Fruit fly (Drosophila melanogaster): ENCODE results near the gene CG17328.
A peak's percentile ranks its signal among the peaks of the same experiment; 100 is the strongest.

CG17328 gene

dm6 chr2L:16285692-16286359 lies 13.9 kb upstream of the CG17328 start:
- TF ChIP-seq CG1620 (GFP tag; optimal IDR thresholded peaks at IDR 0.05) (peak; percentile 30), cic (GFP tag; optimal IDR thresholded peaks at IDR 0.05) (no peak), CG12768 (GFP tag; optimal IDR thresholded peaks at IDR 0.05) (peak; percentile 6), bab1 (GFP tag; optimal IDR thresholded peaks at IDR 0.05) (peak; percentile 62), Hr96 (GFP tag; optimal IDR thresholded peaks at IDR 0.05) (no peak), CG5204 (GFP tag; optimal IDR thresholded peaks at IDR 0.05) (peak; percentile 45), toe (GFP tag; optimal IDR thresholded peaks at IDR 0.05) (peak; percentile 22), Crg-1 (GFP tag; optimal IDR thresholded peaks at IDR 0.05) (no peak), kay (GFP tag; ENCODE audit: borderline replicate concordance) (peak; percentile 90), Mnt (GFP tag; optimal IDR thresholded peaks at IDR 0.05) (peak; percentile 21), CG11617 (GFP tag; optimal IDR thresholded peaks at IDR 0.05) (no peak), ovo (GFP tag; optimal IDR thresholded peaks at IDR 0.05) (no peak), CG33017 (tag; optimal IDR thresholded peaks at IDR 0.05) (peak; percentile 86), CG14711 (tag; optimal IDR thresholded peaks at IDR 0.05) (peak; percentile 86), CG7101 (tag; optimal IDR thresholded peaks at IDR 0.05) (peak; percentile 83), pad (GFP tag; optimal IDR thresholded peaks at IDR 0.05) (no peak), Clk (GFP tag; optimal IDR thresholded peaks at IDR 0.05) (peak; percentile 54), CG7045 (GFP tag; optimal IDR thresholded peaks at IDR 0.05) (peak; percentile 35), cnc (optimal IDR thresholded peaks at IDR 0.05) (no peak), tj (GFP tag; optimal IDR thresholded peaks at IDR 0.05) (no peak)

dm6 chr2L:16286360-16287005 lies 13.3 kb upstream of the CG17328 start:
- peak; percentile 29 for TF ChIP-seq Mnt (GFP tag; optimal IDR thresholded peaks at IDR 0.05)
- peak; percentile 51 for TF ChIP-seq ovo (GFP tag; optimal IDR thresholded peaks at IDR 0.05)
- TF ChIP-seq CG5204 (GFP tag; optimal IDR thresholded peaks at IDR 0.05): peak; percentile 52
- no peak for TF ChIP-seq cnc (optimal IDR thresholded peaks at IDR 0.05)
- TF ChIP-seq Crg-1 (GFP tag; optimal IDR thresholded peaks at IDR 0.05): peak; percentile 11
- TF ChIP-seq CG7045 (GFP tag; optimal IDR thresholded peaks at IDR 0.05): peak; percentile 57
- peak; percentile 23 for TF ChIP-seq tj (GFP tag; optimal IDR thresholded peaks at IDR 0.05)
- TF ChIP-seq cic (GFP tag; optimal IDR thresholded peaks at IDR 0.05): peak; percentile 87
- no peak for TF ChIP-seq CG1620 (GFP tag; optimal IDR thresholded peaks at IDR 0.05)
- TF ChIP-seq CG33017 (tag; optimal IDR thresholded peaks at IDR 0.05): peak; percentile 68
- peak; percentile 75 for TF ChIP-seq CG7101 (tag; optimal IDR thresholded peaks at IDR 0.05)
- TF ChIP-seq CG12768 (GFP tag; optimal IDR thresholded peaks at IDR 0.05): peak; percentile 81
- peak; percentile 77 for TF ChIP-seq CG11617 (GFP tag; optimal IDR thresholded peaks at IDR 0.05)
- no peak for TF ChIP-seq Hr96 (GFP tag; optimal IDR thresholded peaks at IDR 0.05)
- peak; percentile 84 for TF ChIP-seq pad (GFP tag; optimal IDR thresholded peaks at IDR 0.05)
- TF ChIP-seq kay (GFP tag; ENCODE audit: borderline replicate concordance): peak; percentile 24
- peak; percentile 66 for TF ChIP-seq bab1 (GFP tag; optimal IDR thresholded peaks at IDR 0.05)
- no peak for TF ChIP-seq Clk (GFP tag; optimal IDR thresholded peaks at IDR 0.05)
- TF ChIP-seq toe (GFP tag; optimal IDR thresholded peaks at IDR 0.05): no peak
- TF ChIP-seq CG14711 (tag; optimal IDR thresholded peaks at IDR 0.05): peak; percentile 64

DNA sequence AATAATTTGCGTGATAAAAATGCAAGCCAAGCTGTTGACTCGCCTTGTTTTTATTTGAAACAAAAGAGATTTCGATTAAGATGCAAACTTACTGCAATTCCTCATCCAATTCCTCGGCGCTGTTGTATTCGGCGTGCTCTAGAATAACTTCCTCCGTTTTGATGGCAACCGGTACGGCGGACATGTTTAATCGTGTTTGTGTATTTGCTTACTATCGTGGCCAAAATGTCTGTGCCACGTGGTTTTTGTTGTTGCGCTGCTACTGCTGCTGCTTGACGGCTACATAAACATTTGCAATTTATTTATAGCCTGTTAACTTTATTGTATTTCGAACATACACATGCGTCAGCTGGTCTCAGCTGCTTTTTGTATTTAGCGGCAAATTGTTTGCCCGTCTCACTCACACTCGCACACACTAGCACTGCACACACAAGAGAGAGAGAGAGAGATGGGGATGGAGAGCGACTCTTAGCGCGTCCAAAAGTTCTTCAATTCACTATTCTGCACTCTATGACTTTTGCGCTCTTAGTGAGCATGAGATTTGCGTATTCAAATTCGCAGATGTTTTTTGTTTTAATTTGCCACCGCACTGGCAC lies 12.6 kb upstream of the CG17328 start:
- TF ChIP-seq CG5204 (GFP tag; optimal IDR thresholded peaks at IDR 0.05) (no peak), ovo (GFP tag; optimal IDR thresholded peaks at IDR 0.05) (no peak), CG12768 (GFP tag; optimal IDR thresholded peaks at IDR 0.05) (no peak), Clk (GFP tag; optimal IDR thresholded peaks at IDR 0.05) (no peak), Crg-1 (GFP tag; optimal IDR thresholded peaks at IDR 0.05) (no peak), toe (GFP tag; optimal IDR thresholded peaks at IDR 0.05) (no peak), kay (GFP tag; ENCODE audit: borderline replicate concordance) (no peak), bab1 (GFP tag; optimal IDR thresholded peaks at IDR 0.05) (no peak), pad (GFP tag; optimal IDR thresholded peaks at IDR 0.05) (no peak), CG7045 (GFP tag; optimal IDR thresholded peaks at IDR 0.05) (no peak), Mnt (GFP tag; optimal IDR thresholded peaks at IDR 0.05) (no peak), CG14711 (tag; optimal IDR thresholded peaks at IDR 0.05) (no peak), tj (GFP tag; optimal IDR thresholded peaks at IDR 0.05) (no peak), CG7101 (tag; optimal IDR thresholded peaks at IDR 0.05) (no peak), CG33017 (tag; optimal IDR thresholded peaks at IDR 0.05) (no peak), cnc (optimal IDR thresholded peaks at IDR 0.05) (no peak), Hr96 (GFP tag; optimal IDR thresholded peaks at IDR 0.05) (no peak), CG1620 (GFP tag; optimal IDR thresholded peaks at IDR 0.05) (no peak), cic (GFP tag; optimal IDR thresholded peaks at IDR 0.05) (no peak)

DNA sequence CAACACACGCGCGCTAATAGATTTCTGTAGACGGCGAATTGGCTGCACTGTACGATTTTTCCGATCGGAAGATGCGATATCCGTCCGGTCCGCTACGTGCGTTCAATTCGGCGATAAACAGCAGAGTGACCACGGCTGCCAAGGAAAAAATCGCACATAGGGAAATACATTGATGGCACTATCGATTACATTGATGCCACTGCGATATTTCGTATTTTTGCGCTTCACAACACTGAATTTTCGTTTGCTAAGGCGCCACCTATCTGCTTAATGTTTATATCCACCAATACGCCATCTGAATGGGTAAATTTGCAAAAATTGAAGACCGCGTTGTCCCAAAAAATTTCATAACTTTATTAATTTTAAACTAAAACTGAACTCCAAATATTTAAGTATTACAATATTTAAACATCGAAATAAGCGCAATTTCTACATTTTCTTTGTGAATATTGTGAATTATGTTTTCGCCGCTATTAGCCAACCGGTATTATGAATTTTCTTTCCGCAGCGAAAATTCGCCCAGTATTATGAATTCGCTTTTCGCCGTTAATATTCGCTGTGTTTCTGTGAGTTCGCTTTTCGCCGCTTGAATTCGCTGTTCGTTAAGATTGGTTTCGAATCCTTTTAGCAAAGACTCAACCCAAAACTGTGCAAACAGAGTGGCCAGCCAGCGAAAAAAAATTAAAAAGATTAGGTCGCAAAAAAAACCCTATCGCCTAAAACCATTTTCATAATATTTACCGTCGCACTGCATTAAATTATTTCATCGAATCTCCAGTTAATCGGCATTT lies 11.9 kb upstream of the CG17328 start, which contains the start of the genes crp and pkaap:
Gene crp, minus strand, starts transcription at position 129 of the 791 bp plus-strand sequence.
Gene pkaap, plus strand, starts transcription at position 689 of the 791 bp plus-strand sequence.
- TF ChIP-seq CG7101 (tag; optimal IDR thresholded peaks at IDR 0.05): peak; percentile 73
- peak; percentile 92 for TF ChIP-seq toe (GFP tag; optimal IDR thresholded peaks at IDR 0.05)
- TF ChIP-seq bab1 (GFP tag; optimal IDR thresholded peaks at IDR 0.05): peak; percentile 64
- peak; percentile 94 for TF ChIP-seq Crg-1 (GFP tag; optimal IDR thresholded peaks at IDR 0.05)
- peak; percentile 97 for TF ChIP-seq kay (GFP tag; ENCODE audit: borderline replicate concordance)
- TF ChIP-seq Mnt (GFP tag; optimal IDR thresholded peaks at IDR 0.05): peak; percentile 91
- TF ChIP-seq cic (GFP tag; optimal IDR thresholded peaks at IDR 0.05): peak; percentile 82
- TF ChIP-seq CG12768 (GFP tag; optimal IDR thresholded peaks at IDR 0.05): peak; percentile 77
- TF ChIP-seq CG33017 (tag; optimal IDR thresholded peaks at IDR 0.05): peak; percentile 40
- peak; percentile 63 for TF ChIP-seq Clk (GFP tag; optimal IDR thresholded peaks at IDR 0.05)
- no peak for TF ChIP-seq cnc (optimal IDR thresholded peaks at IDR 0.05)
- peak; percentile 91 for TF ChIP-seq Hr96 (GFP tag; optimal IDR thresholded peaks at IDR 0.05)
- peak; percentile 60 for TF ChIP-seq tj (GFP tag; optimal IDR thresholded peaks at IDR 0.05)
- peak; percentile 67 for TF ChIP-seq CG7045 (GFP tag; optimal IDR thresholded peaks at IDR 0.05)
- peak; percentile 93 for TF ChIP-seq ovo (GFP tag; optimal IDR thresholded peaks at IDR 0.05)
- peak; percentile 69 for TF ChIP-seq CG14711 (tag; optimal IDR thresholded peaks at IDR 0.05)
- TF ChIP-seq pad (GFP tag; optimal IDR thresholded peaks at IDR 0.05): peak; percentile 73
- no peak for TF ChIP-seq CG5204 (GFP tag; optimal IDR thresholded peaks at IDR 0.05)
- peak; percentile 96 for TF ChIP-seq CG1620 (GFP tag; optimal IDR thresholded peaks at IDR 0.05)
- TF ChIP-seq CG11617 (GFP tag; optimal IDR thresholded peaks at IDR 0.05): peak; percentile 58

Data from whole organism, adult.